Worm (Caenorhabditis elegans): Measurements from ENCODE around the gene Y57G11C.1147.
"Not testable (repeated sequence)": the region's sequence is repeated elsewhere in the genome, so short reads cannot be mapped to it uniquely, and the experiment has no call there.

The Y57G11C.1147 gene

DNA sequence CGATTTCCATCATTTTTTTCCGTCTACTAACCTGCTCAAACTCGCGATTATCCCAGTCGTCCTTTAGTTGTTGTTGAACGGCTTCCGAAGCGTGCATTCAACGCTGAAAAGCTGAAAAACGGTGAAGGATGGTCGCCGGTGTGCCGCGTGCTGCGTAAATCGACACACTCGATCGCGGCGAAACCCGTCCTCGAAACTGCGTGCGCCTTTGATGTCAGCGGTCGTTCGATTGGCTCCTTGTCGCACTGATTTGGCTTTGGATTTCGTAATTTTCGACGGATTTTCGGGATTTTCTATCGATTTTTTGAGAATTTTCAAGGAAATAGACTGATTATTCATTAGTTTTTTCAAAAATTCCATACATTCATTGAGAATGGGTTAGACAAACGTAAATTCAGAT lies at the start of gene Y57G11C.1147, which contains the start of gene nuo-3:
Y57G11C.1147 (minus strand) TSS at position 161 of the 400 bp plus-strand sequence.
nuo-3 (minus strand) TSS at position 191 of the 400 bp plus-strand sequence.
- TF ChIP-seq hmg-4 (GFP tag; optimal IDR thresholded peaks at IDR 0.05) (no peak), hmbx-1 (tag; optimal IDR thresholded peaks at IDR 0.05) (no peak), B0310.2 (tag; optimal IDR thresholded peaks at IDR 0.05) (no peak), F13C5.2 (tag; optimal IDR thresholded peaks at IDR 0.05) (no peak), ets-7 (tag; optimal IDR thresholded peaks at IDR 0.05) (no peak), pes-1 (GFP tag; IDR thresholded peaks at IDR 0.05) (no peak), tbx-37 (GFP tag; conservative IDR thresholded peaks at IDR 0.05) (no peak), sea-1 (GFP tag; conservative IDR thresholded peaks at IDR 0.05) (no peak), flt-1 (GFP tag; IDR thresholded peaks at IDR 0.05) (no peak), tbx-11 (GFP tag; IDR thresholded peaks at IDR 0.05) (no peak), tra-4 (tag; optimal IDR thresholded peaks at IDR 0.05) (no peak), scrt-1 (GFP tag; IDR thresholded peaks at IDR 0.05) (no peak), aly-1 (tag; optimal IDR thresholded peaks at IDR 0.05) (no peak), hnd-1 (tag; optimal IDR thresholded peaks at IDR 0.05) (no peak), ama-1 (optimal IDR thresholded peaks at IDR 0.05) (no peak), ceh-13 (GFP tag; optimal IDR thresholded peaks at IDR 0.05) (no peak), ceh-36 (tag; optimal IDR thresholded peaks at IDR 0.05) (no peak)

DNA sequence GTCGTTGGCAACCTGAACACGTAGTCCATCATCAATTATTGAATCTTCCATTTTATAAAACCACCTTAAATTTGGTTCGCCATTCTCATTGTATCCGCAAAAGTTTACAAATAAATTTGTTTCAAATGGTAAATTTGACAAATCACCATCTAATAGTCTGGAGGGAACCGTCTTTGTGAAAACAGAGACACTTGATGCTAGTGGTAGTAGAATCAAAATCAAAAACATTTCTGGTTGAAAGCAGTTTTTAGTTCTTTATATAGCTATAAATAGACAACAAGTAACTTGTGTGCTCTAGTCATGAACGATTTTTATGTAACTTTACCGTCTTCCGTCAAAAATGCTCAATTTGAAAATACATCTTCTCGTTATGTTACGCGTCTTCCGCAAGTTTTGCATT lies 45.7 kb upstream of the Y57G11C.1147 start, which contains the start of gene Y57G11C.20:
Y57G11C.20 (plus strand) TSS at position 301 of the 400 bp plus-strand sequence.
- TF ChIP-seq ceh-36 (tag; optimal IDR thresholded peaks at IDR 0.05); ama-1 (optimal IDR thresholded peaks at IDR 0.05); sea-1 (GFP tag; conservative IDR thresholded peaks at IDR 0.05): not testable (repeated sequence)

DNA sequence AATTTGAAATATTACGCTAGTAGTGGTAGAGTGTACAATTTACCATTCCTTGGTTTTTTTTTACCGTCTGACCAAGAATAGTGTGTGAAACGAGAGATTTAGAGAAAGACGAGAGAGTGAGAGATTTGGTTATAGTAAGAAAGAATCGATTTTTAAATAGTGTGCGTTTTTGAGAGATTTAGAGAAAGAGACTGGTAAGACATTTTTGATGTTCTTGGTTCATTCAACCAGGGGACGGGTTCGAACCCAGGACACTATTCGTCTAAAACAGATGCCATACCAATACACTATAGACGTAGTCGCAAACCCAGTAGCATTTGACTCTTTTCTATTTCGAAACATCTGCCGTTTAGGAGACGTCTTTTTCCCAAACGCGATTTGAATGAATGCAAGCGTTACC lies 40.8 kb upstream of the Y57G11C.1147 start:
- TF ChIP-seq ceh-36 (tag; optimal IDR thresholded peaks at IDR 0.05) (peak; percentile 62), ceh-13 (GFP tag; optimal IDR thresholded peaks at IDR 0.05) (peak; percentile 56), ets-7 (tag; optimal IDR thresholded peaks at IDR 0.05) (peak; percentile 42), flt-1 (GFP tag; IDR thresholded peaks at IDR 0.05) (peak; percentile 80), F13C5.2 (tag; optimal IDR thresholded peaks at IDR 0.05) (peak; percentile 71), tra-4 (tag; optimal IDR thresholded peaks at IDR 0.05) (peak; percentile 23), hmbx-1 (tag; optimal IDR thresholded peaks at IDR 0.05) (peak; percentile 25), tbx-11 (GFP tag; IDR thresholded peaks at IDR 0.05) (peak; percentile 88), pes-1 (GFP tag; IDR thresholded peaks at IDR 0.05) (peak; percentile 86), scrt-1 (GFP tag; IDR thresholded peaks at IDR 0.05) (no peak; the same call in 1 of the 2 replicates), B0310.2 (tag; optimal IDR thresholded peaks at IDR 0.05) (peak; percentile 30), tbx-37 (GFP tag; conservative IDR thresholded peaks at IDR 0.05) (peak; percentile 73), aly-1 (tag; optimal IDR thresholded peaks at IDR 0.05) (peak; percentile 69), sea-1 (GFP tag; conservative IDR thresholded peaks at IDR 0.05) (no peak; the same call in 1 of the 2 replicates), hmg-4 (GFP tag; optimal IDR thresholded peaks at IDR 0.05) (no peak), hnd-1 (tag; optimal IDR thresholded peaks at IDR 0.05) (peak; percentile 64), ama-1 (optimal IDR thresholded peaks at IDR 0.05) (no peak)

DNA sequence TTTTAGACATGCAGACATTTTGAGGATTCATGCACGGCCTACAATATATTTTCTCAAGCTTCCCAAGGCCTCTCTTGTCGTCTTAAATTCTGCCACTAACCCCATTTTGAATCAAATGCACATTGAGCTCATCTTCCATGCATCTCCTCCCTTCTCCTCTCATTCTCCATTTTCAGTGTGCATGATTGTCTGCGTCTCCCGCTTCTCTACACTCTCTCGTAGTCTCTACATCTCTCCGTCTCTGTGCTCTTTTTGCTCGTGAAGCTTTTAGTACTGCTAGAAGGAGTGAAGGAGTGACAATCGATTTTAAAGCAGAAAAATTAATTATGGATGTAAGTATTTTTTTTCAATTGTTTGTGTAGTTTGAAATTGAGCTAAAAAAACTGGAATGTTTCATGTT lies 39.6 kb upstream of the Y57G11C.1147 start, which contains the start of gene Y57G11C.22:
Y57G11C.22 (plus strand) TSS at position 327 of the 400 bp plus-strand sequence.
- TF ChIP-seq ceh-13 (GFP tag; optimal IDR thresholded peaks at IDR 0.05) (no peak), ets-7 (tag; optimal IDR thresholded peaks at IDR 0.05) (no peak), hnd-1 (tag; optimal IDR thresholded peaks at IDR 0.05) (no peak), sea-1 (GFP tag; conservative IDR thresholded peaks at IDR 0.05) (no peak), F13C5.2 (tag; optimal IDR thresholded peaks at IDR 0.05) (no peak), scrt-1 (GFP tag; IDR thresholded peaks at IDR 0.05) (no peak), tbx-11 (GFP tag; IDR thresholded peaks at IDR 0.05) (no peak), ama-1 (optimal IDR thresholded peaks at IDR 0.05) (no peak)

DNA sequence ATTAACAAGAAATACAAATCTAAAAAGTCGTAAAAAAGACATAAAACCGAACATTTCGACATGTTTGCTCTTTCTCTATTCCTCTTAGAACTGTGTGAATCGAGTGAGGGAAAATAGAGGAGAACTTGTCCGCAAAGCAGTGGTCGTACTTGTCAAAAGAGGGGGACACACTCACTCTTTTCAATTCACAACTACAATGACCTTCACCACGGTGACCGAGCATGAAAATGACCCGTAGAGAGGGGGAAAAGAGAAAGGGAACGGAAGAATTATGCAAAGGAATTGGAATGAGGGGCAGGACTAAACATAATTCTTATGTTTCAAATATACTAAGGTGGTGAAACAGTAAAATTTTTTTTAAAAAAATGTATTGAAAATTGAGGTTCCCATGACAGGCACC lies 36.2 kb upstream of the Y57G11C.1147 start:
- no peak for TF ChIP-seq tbx-11 (GFP tag; IDR thresholded peaks at IDR 0.05)
- TF ChIP-seq pes-1 (GFP tag; IDR thresholded peaks at IDR 0.05) = no peak
- no peak for TF ChIP-seq B0310.2 (tag; optimal IDR thresholded peaks at IDR 0.05)
- TF ChIP-seq hnd-1 (tag; optimal IDR thresholded peaks at IDR 0.05) = no peak
- no peak for TF ChIP-seq ceh-36 (tag; optimal IDR thresholded peaks at IDR 0.05)
- TF ChIP-seq ceh-13 (GFP tag; optimal IDR thresholded peaks at IDR 0.05) = no peak
- no peak for TF ChIP-seq hmbx-1 (tag; optimal IDR thresholded peaks at IDR 0.05)
- no peak for TF ChIP-seq tbx-37 (GFP tag; conservative IDR thresholded peaks at IDR 0.05)
- TF ChIP-seq aly-1 (tag; optimal IDR thresholded peaks at IDR 0.05) = no peak
- TF ChIP-seq ets-7 (tag; optimal IDR thresholded peaks at IDR 0.05) = no peak
- TF ChIP-seq hmg-4 (GFP tag; optimal IDR thresholded peaks at IDR 0.05) = no peak
- no peak for TF ChIP-seq tra-4 (tag; optimal IDR thresholded peaks at IDR 0.05)
- no peak for TF ChIP-seq scrt-1 (GFP tag; IDR thresholded peaks at IDR 0.05)
- no peak for TF ChIP-seq ama-1 (optimal IDR thresholded peaks at IDR 0.05)
- no peak for TF ChIP-seq F13C5.2 (tag; optimal IDR thresholded peaks at IDR 0.05)
- no peak for TF ChIP-seq flt-1 (GFP tag; IDR thresholded peaks at IDR 0.05)
- no peak for TF ChIP-seq sea-1 (GFP tag; conservative IDR thresholded peaks at IDR 0.05)

DNA sequence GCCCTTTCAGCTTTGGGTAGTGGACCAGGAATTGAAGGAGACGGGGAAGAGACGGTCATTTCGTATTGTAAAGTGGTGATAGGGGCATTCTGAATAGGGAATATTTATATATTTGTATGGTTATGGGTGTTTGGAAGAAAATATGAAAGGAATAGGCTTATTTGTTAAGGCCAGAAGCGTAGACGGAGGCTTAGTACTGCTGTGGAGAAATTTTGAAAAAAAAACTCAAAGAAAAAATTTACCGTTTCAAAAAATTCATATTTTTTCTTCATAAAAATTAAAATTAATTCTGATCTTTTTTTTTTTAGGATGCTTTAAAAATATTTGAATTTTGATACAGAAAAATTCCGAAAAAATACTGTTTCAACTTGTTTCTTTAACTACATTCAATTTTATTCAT lies 31.7 kb upstream of the Y57G11C.1147 start, which contains the start of gene hhat-2:
hhat-2 (minus strand) TSS at position 101 of the 400 bp plus-strand sequence.
- TF ChIP-seq tbx-11 (GFP tag; IDR thresholded peaks at IDR 0.05) (no peak), B0310.2 (tag; optimal IDR thresholded peaks at IDR 0.05) (no peak), tra-4 (tag; optimal IDR thresholded peaks at IDR 0.05) (no peak), hmbx-1 (tag; optimal IDR thresholded peaks at IDR 0.05) (no peak), ama-1 (optimal IDR thresholded peaks at IDR 0.05) (no peak), F13C5.2 (tag; optimal IDR thresholded peaks at IDR 0.05) (no peak), flt-1 (GFP tag; IDR thresholded peaks at IDR 0.05) (no peak), sea-1 (GFP tag; conservative IDR thresholded peaks at IDR 0.05) (no peak), pes-1 (GFP tag; IDR thresholded peaks at IDR 0.05) (no peak), hnd-1 (tag; optimal IDR thresholded peaks at IDR 0.05) (no peak), aly-1 (tag; optimal IDR thresholded peaks at IDR 0.05) (no peak), ceh-13 (GFP tag; optimal IDR thresholded peaks at IDR 0.05) (no peak), hmg-4 (GFP tag; optimal IDR thresholded peaks at IDR 0.05) (no peak), scrt-1 (GFP tag; IDR thresholded peaks at IDR 0.05) (no peak), ceh-36 (tag; optimal IDR thresholded peaks at IDR 0.05) (no peak)

DNA sequence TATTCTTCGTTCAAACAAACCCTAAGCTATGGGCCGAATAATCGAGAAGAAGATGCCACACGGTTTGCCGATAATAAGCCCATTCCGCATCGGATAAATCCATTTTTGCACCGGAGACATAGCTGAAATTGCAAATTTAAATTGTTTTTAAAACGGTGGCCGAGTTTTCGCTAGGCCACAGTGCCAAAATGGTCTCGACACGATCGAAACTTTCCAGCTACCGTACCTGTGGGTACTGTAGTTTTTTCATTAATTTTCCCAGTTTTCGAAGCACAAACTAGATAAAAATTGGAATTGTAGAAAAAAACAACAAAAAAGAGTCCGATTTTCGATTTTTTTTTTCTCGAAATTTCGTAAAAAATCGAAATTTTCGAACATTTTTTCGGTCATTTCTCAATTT lies 30.9 kb upstream of the Y57G11C.1147 start:
- no peak for TF ChIP-seq sea-1 (GFP tag; conservative IDR thresholded peaks at IDR 0.05)
- no peak for TF ChIP-seq aly-1 (tag; optimal IDR thresholded peaks at IDR 0.05)
- TF ChIP-seq hnd-1 (tag; optimal IDR thresholded peaks at IDR 0.05) = no peak
- TF ChIP-seq tra-4 (tag; optimal IDR thresholded peaks at IDR 0.05) = no peak
- TF ChIP-seq tbx-37 (GFP tag; conservative IDR thresholded peaks at IDR 0.05) = no peak
- no peak for TF ChIP-seq B0310.2 (tag; optimal IDR thresholded peaks at IDR 0.05)
- TF ChIP-seq ceh-13 (GFP tag; optimal IDR thresholded peaks at IDR 0.05) = no peak
- no peak for TF ChIP-seq flt-1 (GFP tag; IDR thresholded peaks at IDR 0.05)
